Worm (Caenorhabditis elegans): Measurements from ENCODE around the gene T15H9.4.

- TF ChIP-seq attf-4 (tag; optimal IDR thresholded peaks at IDR 0.05) = no peak
- no peak for TF ChIP-seq pha-4 (GFP tag; IDR thresholded peaks at IDR 0.05)
- TF ChIP-seq pha-4 (tag; optimal IDR thresholded peaks at IDR 0.05) = no peak
- no peak for TF ChIP-seq nhr-237 (tag; optimal IDR thresholded peaks at IDR 0.05)
- no peak for TF ChIP-seq Y5F2A.4 (GFP tag; optimal IDR thresholded peaks at IDR 0.05)
- no peak for TF ChIP-seq hif-1 (tag; optimal IDR thresholded peaks at IDR 0.05)
- no peak for TF ChIP-seq lin-38 (GFP tag; IDR thresholded peaks at IDR 0.05)
- TF ChIP-seq snpc-4 (tag; optimal IDR thresholded peaks at IDR 0.05) = no peak
- no peak for TF ChIP-seq gei-8 (GFP tag; optimal IDR thresholded peaks at IDR 0.05)
- TF ChIP-seq lir-3 (tag; optimal IDR thresholded peaks at IDR 0.05) = no peak
- no peak for TF ChIP-seq ama-1 (optimal IDR thresholded peaks at IDR 0.05)
- TF ChIP-seq ceh-28 (tag; optimal IDR thresholded peaks at IDR 0.05) = no peak
- no peak for TF ChIP-seq lin-13 (GFP tag; optimal IDR thresholded peaks at IDR 0.05)
- TF ChIP-seq ceh-82 (tag; optimal IDR thresholded peaks at IDR 0.05) = no peak
These were observed 3.1 kb downstream of the T15H9.4 start, which contains the start of gene hlh-6 for ce11 chrII:9614728-9615127.

Measured in whole organism, L4 larva.